Fruit fly (Drosophila melanogaster) Kc167 (cell line): ENCODE measurements around the gene Ldsdh1.

Experiments
- Myc ChIP-seq: fragments of >200 bp; optimal IDR thresholded peaks from 2 replicates; lab custom pipeline; 2017; ENCODE audit warnings: missing external identifiers
- Sin3A ChIP-seq: fragments of >200 bp; optimal IDR thresholded peaks from 2 replicates; lab custom pipeline; 2018; ENCODE audit warnings: missing external identifiers
- h ChIP-seq: fragments of >200 bp; optimal IDR thresholded peaks from 3 replicates; lab custom pipeline; 2018; ENCODE audit warnings: missing external identifiers
- insv ChIP-seq: fragments of >200 bp; optimal IDR thresholded peaks from 3 replicates; lab custom pipeline; 2018; ENCODE audit warnings: missing external identifiers
- psq ChIP-seq: fragments of >200 bp; optimal IDR thresholded peaks from 2 replicates; lab custom pipeline; 2017; ENCODE audit warnings: missing external identifiers
- ttk ChIP-seq: sonication (Bioruptor generic); optimal IDR thresholded peaks from 2 replicates; lab custom pipeline; 2017; ENCODE audit warnings: missing external identifiers

The Ldsdh1 gene

DNA sequence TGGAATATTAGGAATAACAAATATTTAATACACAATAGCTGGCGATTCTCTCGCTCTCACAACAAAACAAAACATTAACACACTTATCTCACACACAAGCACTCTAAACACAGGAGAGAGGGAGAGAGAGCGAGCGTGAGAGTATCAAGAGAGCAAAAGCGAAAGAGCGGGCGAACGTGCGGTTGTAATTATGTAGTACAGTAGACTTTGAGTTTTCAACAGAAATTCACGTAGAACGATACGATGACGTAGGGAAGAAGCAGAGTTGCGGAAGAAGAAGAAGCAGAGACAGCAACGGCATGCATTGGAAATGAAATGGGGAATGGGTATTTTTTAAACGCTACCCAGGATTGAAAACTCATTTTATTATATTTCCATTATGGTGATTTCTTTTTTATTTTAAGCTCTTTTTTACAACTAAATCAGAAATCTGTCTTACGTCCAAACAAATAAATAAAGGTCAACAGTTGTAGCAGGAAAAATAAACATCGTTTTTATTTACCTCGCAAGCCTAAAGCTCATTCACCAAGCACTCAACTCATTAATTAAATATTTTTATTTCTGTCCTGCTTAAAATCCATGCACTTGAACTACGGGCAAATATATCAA lies 23.5 kb downstream of the Ldsdh1 start:
- no peak for TF ChIP-seq Sin3A (lab: Kevin White, UChicago)
- TF ChIP-seq psq (lab: Kevin White, UChicago) = no peak
- TF ChIP-seq insv (lab: Kevin White, UChicago) = no peak
- TF ChIP-seq ttk (lab: Kevin White, UChicago) = no peak
- TF ChIP-seq Myc (lab: Kevin White, UChicago) = no peak
- TF ChIP-seq h (lab: Kevin White, UChicago) = no peak

DNA sequence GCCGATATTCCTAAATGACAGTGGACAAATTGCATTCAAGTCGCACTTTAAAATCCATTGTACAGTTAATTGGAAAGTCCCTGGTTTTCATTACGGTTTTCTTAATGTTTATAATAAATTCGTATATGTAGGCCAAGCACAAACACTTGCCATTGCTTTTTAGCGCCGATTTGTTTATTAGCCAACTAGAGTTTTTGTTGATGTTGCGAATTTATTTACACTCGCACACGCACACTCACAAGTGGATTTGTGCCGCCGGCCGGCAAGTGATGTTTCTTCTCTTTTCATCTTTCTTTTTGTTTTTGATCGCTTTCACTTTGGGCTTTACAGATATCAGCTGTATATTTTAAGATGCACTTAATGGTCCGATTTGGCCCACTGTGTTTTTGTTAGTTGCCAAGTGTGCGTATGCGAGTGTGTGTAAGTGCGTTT lies 24.1 kb downstream of the Ldsdh1 start:
- no peak for TF ChIP-seq Myc (lab: Kevin White, UChicago)
- TF ChIP-seq Sin3A (lab: Kevin White, UChicago) = no peak
- no peak for TF ChIP-seq psq (lab: Kevin White, UChicago)
- no peak for TF ChIP-seq insv (lab: Kevin White, UChicago)
- TF ChIP-seq h (lab: Kevin White, UChicago) = no peak

DNA sequence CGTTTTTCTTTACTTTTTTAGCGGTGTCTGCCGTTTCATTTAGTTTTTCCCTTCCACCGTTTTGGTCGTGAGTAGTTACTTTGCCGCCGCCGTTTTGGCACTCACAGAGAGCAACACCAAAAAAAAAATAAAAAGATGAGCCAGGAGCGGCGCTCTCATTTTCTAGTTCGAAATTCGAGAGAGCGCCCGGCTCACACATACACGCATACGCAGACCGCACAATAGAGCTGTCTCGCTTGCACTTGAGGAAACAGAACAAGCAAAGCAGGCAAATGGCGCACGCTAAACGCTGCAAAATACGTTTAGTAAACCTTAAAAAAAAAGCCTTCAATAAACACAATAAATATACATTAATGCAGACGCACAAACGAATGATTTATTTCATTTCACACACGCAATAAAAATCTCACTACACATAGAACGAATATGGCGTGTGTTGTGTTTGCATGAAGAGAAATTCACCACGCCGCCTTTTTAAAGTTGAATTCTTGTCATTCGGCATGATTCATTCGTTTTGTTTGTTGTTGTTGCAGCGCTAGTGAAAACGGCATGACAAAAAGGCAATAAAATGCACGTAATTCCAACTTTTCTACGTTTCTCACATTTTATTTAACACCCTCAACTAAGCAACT lies 24.7 kb downstream of the Ldsdh1 start:
- TF ChIP-seq Sin3A (lab: Kevin White, UChicago) = no peak
- TF ChIP-seq insv (lab: Kevin White, UChicago) = no peak
- TF ChIP-seq psq (lab: Kevin White, UChicago) = no peak
- no peak for TF ChIP-seq Myc (lab: Kevin White, UChicago)
- TF ChIP-seq h (lab: Kevin White, UChicago) = no peak
- no peak for TF ChIP-seq ttk (lab: Kevin White, UChicago)

DNA sequence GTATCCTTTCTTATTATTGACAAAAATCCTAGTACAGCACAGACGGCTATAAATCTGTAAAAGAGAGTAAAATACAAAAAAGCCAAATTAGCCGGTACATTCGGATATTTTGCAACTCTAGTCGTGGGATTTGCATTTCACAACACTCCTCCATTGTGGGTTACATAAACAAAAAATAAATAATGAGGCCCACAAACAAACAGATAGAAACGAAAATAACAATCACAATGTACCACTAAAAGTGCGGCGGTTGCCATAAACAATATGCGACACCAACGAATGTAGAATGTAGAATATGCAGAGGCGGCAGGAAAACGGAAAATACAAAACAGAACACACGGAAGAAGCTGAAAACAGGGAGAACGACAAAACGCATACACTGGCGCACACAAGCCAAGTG lies 25.3 kb downstream of the Ldsdh1 start:
- TF ChIP-seq h (lab: Kevin White, UChicago) (no peak), Sin3A (lab: Kevin White, UChicago) (no peak)

DNA sequence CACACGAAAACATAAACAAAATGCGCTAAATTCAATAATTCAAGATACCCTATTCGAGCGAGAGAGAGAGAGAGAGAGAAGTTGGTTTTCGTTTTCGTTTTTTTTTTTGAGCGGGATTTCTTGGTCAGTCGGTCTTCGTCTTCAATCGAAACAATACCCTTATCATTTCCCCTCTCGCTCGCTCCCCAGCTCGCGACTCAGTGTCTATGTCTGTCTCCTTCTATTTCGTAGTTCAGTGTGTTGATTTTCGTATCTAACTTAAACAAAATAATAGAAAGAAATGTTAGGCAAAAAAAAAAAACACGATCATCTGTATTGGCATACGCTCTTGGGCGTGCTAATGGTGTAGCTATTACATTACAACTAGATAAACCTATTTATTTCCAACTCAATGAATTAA lies 32.1 kb downstream of the Ldsdh1 start:
- TF ChIP-seq ttk (lab: Kevin White, UChicago) = no peak
- no peak for TF ChIP-seq insv (lab: Kevin White, UChicago)
- no peak for TF ChIP-seq psq (lab: Kevin White, UChicago)
- no peak for TF ChIP-seq Myc (lab: Kevin White, UChicago)
- no peak for TF ChIP-seq Sin3A (lab: Kevin White, UChicago)
- no peak for TF ChIP-seq h (lab: Kevin White, UChicago)

DNA sequence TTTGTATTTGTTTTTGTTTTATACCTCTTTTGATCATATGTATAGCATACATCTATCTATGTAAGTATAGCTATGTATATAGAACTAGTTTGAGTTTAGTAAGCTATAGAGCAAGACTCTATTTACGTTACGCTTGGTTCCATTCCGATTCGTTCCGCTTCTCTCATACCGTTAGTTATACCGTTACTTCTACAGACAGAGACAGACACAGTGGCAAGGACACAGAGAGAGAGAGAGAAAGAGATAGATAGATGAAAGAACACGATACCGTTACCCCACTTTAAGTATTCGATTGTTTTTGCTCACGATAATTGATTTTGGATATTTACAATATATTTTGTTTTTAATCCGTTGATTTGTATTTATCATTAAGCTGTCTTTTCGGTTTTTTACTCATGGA lies 34.9 kb downstream of the Ldsdh1 start:
- no peak for TF ChIP-seq Myc (lab: Kevin White, UChicago)
- TF ChIP-seq insv (lab: Kevin White, UChicago) = no peak
- TF ChIP-seq h (lab: Kevin White, UChicago) = no peak
- TF ChIP-seq psq (lab: Kevin White, UChicago) = no peak
- no peak for TF ChIP-seq ttk (lab: Kevin White, UChicago)
- no peak for TF ChIP-seq Sin3A (lab: Kevin White, UChicago)

DNA sequence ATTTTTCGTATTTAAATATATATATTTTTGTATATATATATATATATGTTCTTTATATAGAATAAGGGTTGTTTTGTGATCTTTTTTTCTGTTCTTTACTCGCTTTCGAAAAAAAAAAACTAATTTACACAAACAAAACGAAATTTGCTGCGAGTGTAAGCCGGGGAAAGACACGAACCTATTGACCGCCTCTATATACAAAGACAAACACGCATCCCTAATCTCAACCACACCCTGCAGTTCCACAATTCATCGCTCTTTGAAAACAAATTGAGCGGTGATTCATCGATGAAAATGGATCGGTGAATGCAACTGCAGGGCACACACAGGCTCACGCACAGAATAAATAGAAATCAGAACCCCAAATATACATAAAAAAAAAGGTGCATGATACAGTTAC lies 42.5 kb downstream of the Ldsdh1 start:
- TF ChIP-seq ttk (lab: Kevin White, UChicago) = no peak
- TF ChIP-seq Sin3A (lab: Kevin White, UChicago) = no peak
- TF ChIP-seq psq (lab: Kevin White, UChicago) = no peak
- TF ChIP-seq Myc (lab: Kevin White, UChicago) = no peak
- TF ChIP-seq h (lab: Kevin White, UChicago) = no peak
- TF ChIP-seq insv (lab: Kevin White, UChicago) = no peak

DNA sequence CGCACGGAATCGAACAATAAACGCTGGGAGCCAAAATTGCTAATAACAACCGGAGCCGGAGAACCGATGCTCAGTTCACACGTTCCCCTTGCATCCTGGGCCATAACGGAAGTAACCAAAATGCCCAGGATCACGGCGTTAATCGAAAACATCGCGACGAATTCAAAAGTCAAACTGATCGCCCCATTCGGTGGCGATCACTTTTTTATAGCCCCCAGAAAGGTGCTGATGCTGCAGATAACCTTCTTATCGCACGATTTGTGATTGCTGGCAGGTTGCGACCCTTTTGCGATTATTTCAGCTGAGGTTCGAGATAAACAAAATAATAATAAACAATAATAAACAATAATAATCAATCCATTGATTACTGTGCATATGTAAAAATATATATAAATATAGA lies 44.1 kb downstream of the Ldsdh1 start, which contains the start of gene CG2233:
Gene CG2233 (minus strand): TSS at position 184 of the 400 bp plus-strand sequence.
- TF ChIP-seq Myc (lab: Kevin White, UChicago) = no peak
- TF ChIP-seq Sin3A (lab: Kevin White, UChicago) = no peak
- no peak for TF ChIP-seq h (lab: Kevin White, UChicago)
- no peak for TF ChIP-seq psq (lab: Kevin White, UChicago)
- TF ChIP-seq insv (lab: Kevin White, UChicago) = no peak
- no peak for TF ChIP-seq ttk (lab: Kevin White, UChicago)
